Worm (Caenorhabditis elegans) whole organism, mixed stage, embryonic: ENCODE results near the gene F44E2.6.

Experiments used
- M03D4.4 ChIP-seq: sonication (generic microtip); optimal IDR thresholded peaks from 2 replicates; lab custom pipeline; 2017; ENCODE audit warnings: mild to moderate bottlenecking, missing genetic modification characterization, missing compliant biosample characterization
- ceh-39 ChIP-seq: fragments of 150-350 bp; optimal IDR thresholded peaks from 2 replicates; lab custom pipeline; 2014; ENCODE audit warnings: missing biosample characterization, missing genetic modification characterization
- elt-3 ChIP-seq: fragments of 150-350 bp; optimal IDR thresholded peaks from 2 replicates; lab custom pipeline; 2014; ENCODE audit warnings: missing biosample characterization, missing genetic modification characterization
- flh-1 ChIP-seq: fragments of 200-800 bp; sonication (Bioruptor generic); optimal IDR thresholded peaks from 2 replicates; lab custom pipeline; 2018; ENCODE audit warnings: mild to moderate bottlenecking, missing genetic modification characterization, moderate library complexity, missing compliant biosample characterization
- lin-13 ChIP-seq: fragments of 150-350 bp; optimal IDR thresholded peaks from 2 replicates; lab custom pipeline; 2014; ENCODE audit warnings: missing biosample characterization, missing genetic modification characterization
- lsy-2 ChIP-seq: fragments of 150-350 bp; optimal IDR thresholded peaks from 2 replicates; lab custom pipeline; 2014; ENCODE audit warnings: missing biosample characterization, missing genetic modification characterization
- nhr-12 ChIP-seq: fragments of 150-350 bp; optimal IDR thresholded peaks from 2 replicates; lab custom pipeline; 2014; ENCODE audit warnings: missing biosample characterization, missing genetic modification characterization
- nhr-237 ChIP-seq: fragments of 150-350 bp; optimal IDR thresholded peaks from 2 replicates; lab custom pipeline; 2014; ENCODE audit warnings: missing biosample characterization, missing genetic modification characterization
- nhr-76 ChIP-seq: sonication (generic microtip); optimal IDR thresholded peaks from 2 replicates; lab custom pipeline; 2017; ENCODE audit warnings: missing biosample characterization, missing genetic modification characterization
- pha-4 ChIP-seq: fragments of 150-350 bp; optimal IDR thresholded peaks from 2 replicates; lab custom pipeline; 2018; ENCODE audit warnings: missing biosample characterization, missing genetic modification reagents, missing genetic modification characterization
- snpc-4 ChIP-seq: fragments of 150-350 bp; optimal IDR thresholded peaks from 2 replicates; lab custom pipeline; 2014; ENCODE audit warnings: missing biosample characterization, missing genetic modification characterization
- sptf-1 ChIP-seq: sonication (generic microtip); optimal IDR thresholded peaks from 2 replicates; lab custom pipeline; 2017; ENCODE audit warnings: mild to moderate bottlenecking, missing genetic modification characterization, moderate library complexity, missing compliant biosample characterization
- tbx-8 ChIP-seq: fragments of 200-800 bp; sonication (Bioruptor generic); optimal IDR thresholded peaks from 2 replicates; lab custom pipeline; 2018; ENCODE audit warnings: mild to moderate bottlenecking, missing genetic modification characterization, moderate library complexity, missing compliant biosample characterization
- unc-62 ChIP-seq: fragments of 150-350 bp; optimal IDR thresholded peaks from 2 replicates; lab custom pipeline; 2014; ENCODE audit warnings: missing biosample characterization, missing genetic modification reagents, missing genetic modification characterization

ce11 chrIII:8794793-8795192 lies 50.2 kb downstream of the F44E2.6 start:
- TF ChIP-seq lin-13 (tag; lab: Kevin White, UChicago), result peak; percentile 11
- TF ChIP-seq flh-1 (GFP tag; lab: Kevin White, UChicago), result peak; percentile 19
- TF ChIP-seq lsy-2 (tag; lab: Kevin White, UChicago), result peak; percentile 73
- peak; percentile 7 for TF ChIP-seq sptf-1 (tag; lab: Kevin White, UChicago)
- no peak for TF ChIP-seq nhr-12 (tag; lab: Kevin White, UChicago)
- no peak for TF ChIP-seq tbx-8
- peak; percentile 90 for TF ChIP-seq pha-4 (tag; lab: Kevin White, UChicago)
- peak; percentile 27 for TF ChIP-seq nhr-237 (tag; lab: Kevin White, UChicago)
- no peak for TF ChIP-seq nhr-76 (tag; lab: Kevin White, UChicago)
- no peak for TF ChIP-seq M03D4.4 (tag; lab: Kevin White, UChicago)
- no peak for TF ChIP-seq ceh-39 (tag; lab: Kevin White, UChicago)
- peak; percentile 2 for TF ChIP-seq elt-3 (tag; lab: Kevin White, UChicago)
- TF ChIP-seq unc-62 (GFP tag; lab: Kevin White, UChicago), result no peak
- no peak for TF ChIP-seq snpc-4
